Worm (Caenorhabditis elegans) whole organism, L4 larva: Measurements from ENCODE around the gene mtr-4.

Experiments
- F26F4.8 ChIP-seq: fragments of 200-800 bp; sonication (Bioruptor generic); conservative IDR thresholded peaks from 2 replicates; pipeline ENCODE4 v1.3.6; 2022; ENCODE audit warnings: missing genetic modification characterization, missing compliant biosample characterization
- Y5F2A.4 ChIP-seq: fragments of 200-800 bp; sonication (Bioruptor generic); optimal IDR thresholded peaks from 2 replicates; lab custom pipeline; 2018; ENCODE audit warnings: mild to moderate bottlenecking, missing genetic modification characterization, missing compliant biosample characterization
- Y75B8A.6 ChIP-seq: fragments of 200-800 bp; sonication (Bioruptor generic); IDR thresholded peaks from 2 replicates; pipeline ENCODE4 v1.3.6; 2022; ENCODE audit warnings: missing genetic modification reagents, missing genetic modification characterization, missing compliant biosample characterization
- ceh-32 ChIP-seq: sonication (generic microtip); optimal IDR thresholded peaks from 2 replicates; lab custom pipeline; 2016; ENCODE audit warnings: mild to moderate bottlenecking, missing genetic modification characterization, missing compliant biosample characterization; ENCODE audit not compliant: poor library complexity
- dmd-8 ChIP-seq: fragments of 200-800 bp; sonication (Bioruptor generic); IDR thresholded peaks from 2 replicates; pipeline ENCODE4 v1.3.6; 2022; ENCODE audit warnings: missing genetic modification characterization, missing compliant biosample characterization
- lin-39 ChIP-seq: fragments of 150-350 bp; optimal IDR thresholded peaks from 2 replicates; lab custom pipeline; 2014; ENCODE audit warnings: missing biosample characterization, missing genetic modification reagents, missing genetic modification characterization
- mes-2 ChIP-seq: sonication (generic microtip); optimal IDR thresholded peaks from 2 replicates; lab custom pipeline; 2016; ENCODE audit warnings: missing genotype, mild to moderate bottlenecking, missing genetic modification characterization, missing compliant biosample characterization; ENCODE audit not compliant: poor library complexity, severe bottlenecking
- nhr-42 ChIP-seq: fragments of 200-800 bp; sonication (Bioruptor generic); IDR thresholded peaks from 2 replicates; pipeline ENCODE4 v1.3.6; 2022; ENCODE audit warnings: missing genetic modification characterization, missing compliant biosample characterization
- sdz-12 ChIP-seq: fragments of 200-800 bp; sonication (Bioruptor generic); optimal IDR thresholded peaks from 2 replicates; lab custom pipeline; 2018; ENCODE audit warnings: mild to moderate bottlenecking, missing genetic modification characterization, missing compliant biosample characterization
- unc-62 ChIP-seq, 3 experiments: fragments of 150-350 bp in 1 of 3; sonication (generic microtip); optimal IDR thresholded peaks in 2 of 3; peaks in 1 of 3; 1 replicate in 1 of 3; 2 replicates in 2 of 3; lab custom pipeline; 2014 to 2017; ENCODE audit warnings: missing biosample characterization in 3 of 3, missing genetic modification characterization in 3 of 3, missing genetic modification reagents in 3 of 3, missing genotype in 1 of 3
- vab-7 ChIP-seq: fragments of 200-800 bp; sonication (Bioruptor generic); IDR thresholded peaks from 2 replicates; pipeline ENCODE4 v1.3.6; 2022; ENCODE audit warnings: missing genetic modification reagents, missing genetic modification characterization, missing compliant biosample characterization

Gene mtr-4

ce11 chrIV:9878893-9879379, 53.4 kb downstream of the mtr-4 start, which contains the start of gene nhr-4:
Gene nhr-4 (plus strand): TSS chrIV:9879329.
- no peak for TF ChIP-seq sdz-12
- TF ChIP-seq ceh-32 (tag; lab: Kevin White, UChicago) = no peak
- TF ChIP-seq F26F4.8 (GFP tag; lab: Robert Waterston, UW) = no peak
- TF ChIP-seq unc-62 (GFP tag; optimal IDR thresholded peaks at IDR 0.05 in 1 of 2; lab: Kevin White, UChicago) = no peak
- no peak for TF ChIP-seq unc-62 (tag; optimal IDR thresholded peaks at IDR 0.05; lab: Kevin White, UChicago)
- TF ChIP-seq Y75B8A.6 = no peak
- no peak for TF ChIP-seq Y5F2A.4 (GFP tag; lab: Kevin White, UChicago)
- TF ChIP-seq nhr-42 = no peak
- TF ChIP-seq mes-2 (tag; lab: Kevin White, UChicago) = no peak
- TF ChIP-seq dmd-8 = no peak
- no peak for TF ChIP-seq lin-39 (tag; lab: Kevin White, UChicago)
- no peak for TF ChIP-seq vab-7
- TF ChIP-seq, all 104 proteins: peak for 0
